Worm (Caenorhabditis elegans): ENCODE measurements around the gene apn-1.
A peak's percentile ranks its signal among the peaks of the same experiment; 100 is the strongest.

The apn-1 gene

DNA sequence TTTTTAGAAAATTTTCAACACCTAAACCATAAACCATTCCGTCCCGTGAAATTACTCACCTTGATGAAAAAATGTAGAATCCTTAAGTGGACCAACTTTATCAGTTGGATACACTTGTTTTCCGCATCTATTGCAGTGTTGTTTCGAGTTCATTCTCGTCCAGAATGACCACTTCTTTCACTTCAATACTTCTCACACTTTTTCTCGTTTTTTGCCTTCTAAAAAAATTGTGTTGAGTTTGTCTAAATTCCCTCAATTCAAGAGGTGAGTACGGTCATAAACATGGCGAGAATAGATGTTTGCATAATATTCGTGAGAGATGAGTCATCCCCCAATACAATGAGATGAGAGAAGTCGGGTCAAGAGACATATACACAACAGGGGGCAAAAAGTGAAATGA is 45.2 kb downstream of the apn-1 start, which contains the start of gene ltd-1:
Gene ltd-1, minus strand, starts transcription at position 218 of the 400 bp plus-strand sequence.
- TF ChIP-seq unc-120 (tag; optimal IDR thresholded peaks at IDR 0.05; ENCODE audit: poor library complexity, severe bottlenecking) (no peak), ham-2 (GFP tag; optimal IDR thresholded peaks at IDR 0.05) (no peak), hlh-1 (tag; optimal IDR thresholded peaks at IDR 0.05) (no peak), unc-62 (GFP tag; optimal IDR thresholded peaks at IDR 0.05) (no peak), ceh-39 (tag; optimal IDR thresholded peaks at IDR 0.05) (no peak), nhr-2 (tag; optimal IDR thresholded peaks at IDR 0.05) (no peak), unc-39 (tag; optimal IDR thresholded peaks at IDR 0.05) (no peak), blmp-1 (tag; optimal IDR thresholded peaks at IDR 0.05) (no peak), ceh-83 (GFP tag; optimal IDR thresholded peaks at IDR 0.05) (no peak), elt-1 (tag; optimal IDR thresholded peaks at IDR 0.05; ENCODE audit: borderline replicate concordance, insufficient read depth) (no peak), M03D4.4 (tag; optimal IDR thresholded peaks at IDR 0.05) (no peak), ces-1 (GFP tag; optimal IDR thresholded peaks at IDR 0.05) (no peak)

DNA sequence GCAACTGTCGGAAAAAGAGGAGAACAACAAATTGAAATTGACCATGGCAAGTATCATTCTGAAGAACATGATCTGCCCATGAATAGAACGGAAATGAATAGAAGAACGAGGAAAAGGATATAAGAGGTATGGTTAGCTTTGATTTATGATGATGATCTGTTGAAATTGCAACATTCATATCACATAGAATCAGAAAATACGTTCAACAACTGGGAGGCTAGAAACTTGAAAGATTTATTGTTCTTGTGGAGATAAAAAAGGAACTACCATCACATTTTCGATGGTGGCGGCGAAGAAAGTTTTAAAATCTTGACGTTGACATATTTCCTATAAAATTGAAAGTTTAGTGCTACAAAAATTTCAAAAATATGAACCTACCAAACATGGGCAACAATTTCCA is 45.9 kb downstream of the apn-1 start:
- TF ChIP-seq ztf-11 (tag; optimal IDR thresholded peaks at IDR 0.05) (no peak), hlh-1 (tag; optimal IDR thresholded peaks at IDR 0.05) (no peak), lin-13 (tag; optimal IDR thresholded peaks at IDR 0.05) (no peak), M03D4.4 (tag; optimal IDR thresholded peaks at IDR 0.05) (no peak), elt-3 (tag; optimal IDR thresholded peaks at IDR 0.05) (no peak), ceh-39 (tag; optimal IDR thresholded peaks at IDR 0.05) (no peak), unc-120 (tag; optimal IDR thresholded peaks at IDR 0.05; ENCODE audit: poor library complexity, severe bottlenecking) (no peak), elt-1 (tag; optimal IDR thresholded peaks at IDR 0.05; ENCODE audit: borderline replicate concordance, insufficient read depth) (no peak), ceh-83 (GFP tag; optimal IDR thresholded peaks at IDR 0.05) (no peak), pha-4 (tag; optimal IDR thresholded peaks at IDR 0.05) (no peak), ceh-43 (GFP tag; optimal IDR thresholded peaks at IDR 0.05) (no peak), tbx-8 (GFP tag; optimal IDR thresholded peaks at IDR 0.05) (no peak), lsy-2 (tag; optimal IDR thresholded peaks at IDR 0.05) (no peak), drap-1 (GFP tag; optimal IDR thresholded peaks at IDR 0.05) (no peak)

DNA sequence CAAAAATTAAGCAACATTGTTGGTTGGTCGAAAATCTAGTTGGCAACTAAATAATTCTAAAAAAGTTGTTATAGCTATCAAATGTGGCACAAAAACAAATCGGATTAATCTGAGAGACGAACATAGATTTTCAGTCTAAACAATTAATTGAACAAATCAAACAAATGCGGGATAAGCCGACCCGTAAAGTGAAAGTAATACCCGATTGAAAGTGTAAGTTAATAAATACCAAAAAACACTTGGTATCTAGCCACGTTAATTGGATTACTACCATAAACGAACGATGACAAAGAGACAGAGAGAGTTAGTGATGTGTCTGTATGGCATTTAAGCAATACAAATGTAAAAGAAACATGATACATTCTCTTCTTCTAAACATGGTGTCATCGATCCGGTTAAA is 46.5 kb downstream of the apn-1 start:
- TF ChIP-seq elt-3 (tag; optimal IDR thresholded peaks at IDR 0.05) = no peak
- TF ChIP-seq blmp-1 (tag; optimal IDR thresholded peaks at IDR 0.05) = peak; percentile 12
- TF ChIP-seq mep-1 (tag; optimal IDR thresholded peaks at IDR 0.05) = no peak

All from whole organism, mixed stage, embryonic.